Worm (Caenorhabditis elegans) whole organism, young adult: Measurements from ENCODE around the gene lgc-22.

Experiments
- B0019.2 ChIP-seq: fragments of 200-800 bp; sonication (Bioruptor generic); conservative IDR thresholded peaks from 2 replicates; pipeline ENCODE4 v1.3.6; 2022; ENCODE audit warnings: missing genetic modification reagents, missing genetic modification characterization, missing compliant biosample characterization
- B0261.1 ChIP-seq: sonication (generic microtip); optimal IDR thresholded peaks from 2 replicates; lab custom pipeline; 2016; ENCODE audit warnings: mild to moderate bottlenecking, missing genetic modification characterization, moderate library complexity, missing compliant biosample characterization
- B0336.3 ChIP-seq: fragments of 200-800 bp; sonication (Bioruptor generic); IDR thresholded peaks from 2 replicates; pipeline ENCODE4 v1.3.6; 2022; ENCODE audit warnings: missing genetic modification characterization, missing compliant biosample characterization
- C06A6.2 ChIP-seq: fragments of 200-800 bp; sonication (Bioruptor generic); conservative IDR thresholded peaks from 2 replicates; pipeline ENCODE4 v1.3.6; 2022; ENCODE audit warnings: missing genetic modification characterization, missing compliant biosample characterization
- F33H1.4 ChIP-seq: fragments of 200-800 bp; sonication (Bioruptor generic); IDR thresholded peaks from 2 replicates; pipeline ENCODE4 v1.3.6; 2022; ENCODE audit warnings: missing genetic modification reagents, missing genetic modification characterization, missing compliant biosample characterization
- F37B4.10 ChIP-seq: fragments of 200-800 bp; sonication (Bioruptor generic); IDR thresholded peaks from 2 replicates; pipeline ENCODE4 v1.3.6; 2022; ENCODE audit warnings: missing genetic modification characterization, missing compliant biosample characterization
- F49E8.2 ChIP-seq: sonication (generic microtip); optimal IDR thresholded peaks from 3 replicates; lab custom pipeline; 2017; ENCODE audit warnings: missing genetic modification characterization, mild to moderate bottlenecking, missing compliant biosample characterization, antibody characterized with exemption, moderate library complexity; ENCODE audit not compliant: insufficient read depth
- F52B5.7 ChIP-seq: sonication (generic microtip); optimal IDR thresholded peaks from 2 replicates; lab custom pipeline; 2016; ENCODE audit warnings: mild to moderate bottlenecking, missing genetic modification characterization, missing compliant biosample characterization
- F57A8.1 ChIP-seq: fragments of 200-800 bp; sonication (Bioruptor generic); optimal IDR thresholded peaks from 2 replicates; lab custom pipeline; 2018; ENCODE audit warnings: mild to moderate bottlenecking, missing genetic modification characterization, moderate library complexity, missing compliant biosample characterization
- K11D2.4 ChIP-seq: fragments of 200-800 bp; sonication (Bioruptor generic); IDR thresholded peaks from 2 replicates; pipeline ENCODE4 v1.3.6; 2022; ENCODE audit warnings: missing genetic modification reagents, missing genetic modification characterization, missing compliant biosample characterization
- K12H6.12 ChIP-seq: fragments of 200-800 bp; sonication (Bioruptor generic); optimal IDR thresholded peaks from 2 replicates; lab custom pipeline; 2018; ENCODE audit warnings: mild to moderate bottlenecking, missing genetic modification characterization, missing compliant biosample characterization
- Y56A3A.18 ChIP-seq: fragments of 200-800 bp; sonication (Bioruptor generic); IDR thresholded peaks from 2 replicates; pipeline ENCODE4 v1.3.6; 2022; ENCODE audit warnings: missing genetic modification reagents, missing genetic modification characterization, missing compliant biosample characterization
- Y67H2A.10 ChIP-seq: fragments of 200-800 bp; sonication (Bioruptor generic); conservative IDR thresholded peaks from 2 replicates; pipeline ENCODE4 v1.3.6; 2022; ENCODE audit warnings: missing genetic modification reagents, missing genetic modification characterization, missing compliant biosample characterization
- akir-1 ChIP-seq: fragments of 200-800 bp; sonication (Bioruptor generic); optimal IDR thresholded peaks from 2 replicates; lab custom pipeline; 2018; ENCODE audit warnings: mild to moderate bottlenecking, missing genetic modification characterization, moderate library complexity, missing compliant biosample characterization
- ama-1 ChIP-seq, 3 experiments: fragments of 150-350 bp in 1 of 3; sonication (generic microtip) in 2 of 3; optimal IDR thresholded peaks; 2 replicates each; lab custom pipeline; 2014 to 2018; ENCODE audit warnings: missing biosample characterization in 2 of 3, missing genetic modification characterization in 2 of 3, missing genetic modification reagents in 2 of 3
- aptf-3 ChIP-seq: fragments of 200-800 bp; sonication (Bioruptor generic); IDR thresholded peaks from 2 replicates; pipeline ENCODE4 v1.3.6; 2022; ENCODE audit warnings: missing genetic modification characterization, missing compliant biosample characterization
- attf-3 ChIP-seq: fragments of 200-800 bp; sonication (Bioruptor generic); conservative IDR thresholded peaks from 2 replicates; pipeline ENCODE4 v1.3.6; 2022; ENCODE audit warnings: missing genetic modification reagents, missing genetic modification characterization, missing compliant biosample characterization
- attf-6 ChIP-seq: fragments of 200-800 bp; sonication (Bioruptor generic); IDR thresholded peaks from 2 replicates; pipeline ENCODE4 v1.3.6; 2022; ENCODE audit warnings: missing genetic modification reagents, missing genetic modification characterization, missing compliant biosample characterization
- bed-2 ChIP-seq: fragments of 200-800 bp; sonication (Bioruptor generic); IDR thresholded peaks from 2 replicates; pipeline ENCODE4 v1.3.6; 2022; ENCODE audit warnings: missing genetic modification reagents, missing genetic modification characterization, missing compliant biosample characterization
- ccch-3 ChIP-seq: fragments of 200-800 bp; sonication (Bioruptor generic); optimal IDR thresholded peaks from 2 replicates; lab custom pipeline; 2018; ENCODE audit warnings: mild to moderate bottlenecking, missing genetic modification characterization, missing compliant biosample characterization
- cebp-1 ChIP-seq, 2 experiments: fragments of 200-800 bp in 1 of 2; sonication (Bioruptor generic) in 1 of 2; sonication (generic microtip) in 1 of 2; IDR thresholded peaks in 1 of 2; optimal IDR thresholded peaks in 1 of 2; 2 replicates each; pipeline versions ENCODE4 v1.3.6 to Lab custom; 2017 to 2022; ENCODE audit warnings: missing compliant biosample characterization in 2 of 2, missing genetic modification characterization in 2 of 2, mild to moderate bottlenecking in 1 of 2, missing genetic modification reagents in 1 of 2, moderate library complexity in 1 of 2
- ceh-58 ChIP-seq: fragments of 200-800 bp; sonication (Bioruptor generic); IDR thresholded peaks from 2 replicates; pipeline ENCODE4 v1.3.6; 2022; ENCODE audit warnings: missing genetic modification characterization, missing compliant biosample characterization
- ceh-79 ChIP-seq: sonication (generic microtip); optimal IDR thresholded peaks from 2 replicates; lab custom pipeline; 2017; ENCODE audit warnings: mild to moderate bottlenecking, missing genetic modification characterization, missing compliant biosample characterization
- dox-1 ChIP-seq: fragments of 200-800 bp; sonication (Bioruptor generic); IDR thresholded peaks from 2 replicates; pipeline ENCODE4 v1.3.6; 2022; ENCODE audit warnings: missing genetic modification reagents, missing genetic modification characterization, missing compliant biosample characterization
- dpff-1 ChIP-seq: sonication (generic microtip); optimal IDR thresholded peaks from 2 replicates; lab custom pipeline; 2017; ENCODE audit warnings: mild to moderate bottlenecking, missing genetic modification characterization, missing compliant biosample characterization
- dpl-1 ChIP-seq: fragments of 150-350 bp; optimal IDR thresholded peaks from 2 replicates; lab custom pipeline; 2014; ENCODE audit warnings: missing biosample characterization, missing genetic modification reagents, missing genetic modification characterization
- ets-4 ChIP-seq: fragments of 200-800 bp; sonication (Bioruptor generic); optimal IDR thresholded peaks from 2 replicates; lab custom pipeline; 2018; ENCODE audit warnings: mild to moderate bottlenecking, missing genetic modification characterization, missing compliant biosample characterization
- hmg-1.2 ChIP-seq: fragments of 200-800 bp; sonication (Bioruptor generic); IDR thresholded peaks from 2 replicates; pipeline ENCODE4 v1.3.6; 2022; ENCODE audit warnings: missing genetic modification reagents, missing genetic modification characterization, missing compliant biosample characterization
- hsf-1 ChIP-seq: fragments of 200-800 bp; sonication (Bioruptor generic); IDR thresholded peaks from 2 replicates; pipeline ENCODE4 v1.3.6; 2022; ENCODE audit warnings: missing genetic modification reagents, missing genetic modification characterization, missing compliant biosample characterization
- lin-35 ChIP-seq, 3 experiments: fragments of 150-350 bp in 2 of 3; sonication (generic microtip) in 1 of 3; optimal IDR thresholded peaks; 2 replicates each; lab custom pipeline; 2014 to 2018; ENCODE audit warnings: missing biosample characterization in 3 of 3, missing genetic modification characterization in 3 of 3, missing genetic modification reagents in 3 of 3
- lin-54 ChIP-seq: fragments of 200-800 bp; sonication (Bioruptor generic); optimal IDR thresholded peaks from 2 replicates; lab custom pipeline; 2018; ENCODE audit warnings: mild to moderate bottlenecking, missing genetic modification characterization, missing compliant biosample characterization
- lsl-1 ChIP-seq: fragments of 200-800 bp; sonication (Bioruptor generic); optimal IDR thresholded peaks from 2 replicates; lab custom pipeline; 2018; ENCODE audit warnings: mild to moderate bottlenecking, missing genetic modification characterization, moderate library complexity, missing compliant biosample characterization
- lsy-27 ChIP-seq: sonication (generic microtip); optimal IDR thresholded peaks from 2 replicates; lab custom pipeline; 2017; ENCODE audit warnings: missing genetic modification characterization, mild to moderate bottlenecking, missing compliant biosample characterization, antibody characterized with exemption, missing genotype, borderline replicate concordance; ENCODE audit not compliant: insufficient read depth
- madf-3 ChIP-seq: fragments of 200-800 bp; sonication (Bioruptor generic); IDR thresholded peaks from 2 replicates; pipeline ENCODE4 v1.3.6; 2022; ENCODE audit warnings: missing genetic modification reagents, missing genetic modification characterization, missing compliant biosample characterization
- madf-6 ChIP-seq: fragments of 200-800 bp; sonication (Bioruptor generic); IDR thresholded peaks from 2 replicates; pipeline ENCODE4 v1.3.6; 2022; ENCODE audit warnings: missing genetic modification reagents, missing genetic modification characterization, missing compliant biosample characterization
- madf-8 ChIP-seq: fragments of 200-800 bp; sonication (Bioruptor generic); conservative IDR thresholded peaks from 2 replicates; pipeline ENCODE4 v1.3.6; 2022; ENCODE audit warnings: missing genetic modification reagents, missing genetic modification characterization, missing compliant biosample characterization
- mcd-1 ChIP-seq: fragments of 200-800 bp; sonication (Bioruptor generic); IDR thresholded peaks from 2 replicates; pipeline ENCODE4 v1.3.6; 2022; ENCODE audit warnings: missing genetic modification reagents, missing genetic modification characterization, missing compliant biosample characterization
- nhr-179 ChIP-seq: sonication (generic microtip); optimal IDR thresholded peaks from 2 replicates; lab custom pipeline; 2016; ENCODE audit warnings: mild to moderate bottlenecking, missing genetic modification characterization, missing compliant biosample characterization
- repo-1 ChIP-seq: sonication (generic microtip); optimal IDR thresholded peaks from 2 replicates; lab custom pipeline; 2017; ENCODE audit warnings: mild to moderate bottlenecking, missing genetic modification characterization, missing compliant biosample characterization
- rpc-1 ChIP-seq, 2 experiments: fragments of 150-350 bp in 1 of 2; sonication (generic microtip) in 1 of 2; optimal IDR thresholded peaks; 2 replicates each; lab custom pipeline; 2014 to 2018; ENCODE audit warnings: missing biosample characterization in 1 of 2, missing genetic modification characterization in 1 of 2, missing genetic modification reagents in 1 of 2, missing genotype in 1 of 2
- sdz-38 ChIP-seq: sonication (generic microtip); optimal IDR thresholded peaks from 2 replicates; lab custom pipeline; 2016; ENCODE audit warnings: missing genotype, missing genetic modification characterization, missing compliant biosample characterization
- snpc-4 ChIP-seq, 5 experiments: fragments of 150-350 bp in 1 of 5; sonication (generic microtip) in 4 of 5; optimal IDR thresholded peaks; 2 replicates each; lab custom pipeline; 2014 to 2018; ENCODE audit warnings: missing genetic modification characterization in 5 of 5, missing biosample characterization in 3 of 5, antibody characterized with exemption in 2 of 5, mild to moderate bottlenecking in 2 of 5, missing compliant biosample characterization in 2 of 5, missing genotype in 2 of 5, moderate library complexity in 2 of 5, missing genetic modification reagents in 1 of 5
- somi-1 ChIP-seq: fragments of 200-800 bp; sonication (Bioruptor generic); optimal IDR thresholded peaks from 2 replicates; lab custom pipeline; 2018; ENCODE audit warnings: mild to moderate bottlenecking, missing genetic modification characterization, missing compliant biosample characterization
- tbx-9 ChIP-seq: sonication (generic microtip); optimal IDR thresholded peaks from 2 replicates; lab custom pipeline; 2016; ENCODE audit warnings: borderline replicate concordance, missing genetic modification characterization, inconsistent platforms, missing compliant biosample characterization
- ztf-28 ChIP-seq: fragments of 200-800 bp; sonication (Bioruptor generic); IDR thresholded peaks from 2 replicates; pipeline ENCODE4 v1.3.6; 2022; ENCODE audit warnings: missing genetic modification reagents, missing genetic modification characterization, missing compliant biosample characterization
- ztf-3 ChIP-seq: fragments of 200-800 bp; sonication (Bioruptor generic); optimal IDR thresholded peaks from 2 replicates; lab custom pipeline; 2018; ENCODE audit warnings: mild to moderate bottlenecking, missing genetic modification characterization, missing compliant biosample characterization

Gene lgc-22

DNA sequence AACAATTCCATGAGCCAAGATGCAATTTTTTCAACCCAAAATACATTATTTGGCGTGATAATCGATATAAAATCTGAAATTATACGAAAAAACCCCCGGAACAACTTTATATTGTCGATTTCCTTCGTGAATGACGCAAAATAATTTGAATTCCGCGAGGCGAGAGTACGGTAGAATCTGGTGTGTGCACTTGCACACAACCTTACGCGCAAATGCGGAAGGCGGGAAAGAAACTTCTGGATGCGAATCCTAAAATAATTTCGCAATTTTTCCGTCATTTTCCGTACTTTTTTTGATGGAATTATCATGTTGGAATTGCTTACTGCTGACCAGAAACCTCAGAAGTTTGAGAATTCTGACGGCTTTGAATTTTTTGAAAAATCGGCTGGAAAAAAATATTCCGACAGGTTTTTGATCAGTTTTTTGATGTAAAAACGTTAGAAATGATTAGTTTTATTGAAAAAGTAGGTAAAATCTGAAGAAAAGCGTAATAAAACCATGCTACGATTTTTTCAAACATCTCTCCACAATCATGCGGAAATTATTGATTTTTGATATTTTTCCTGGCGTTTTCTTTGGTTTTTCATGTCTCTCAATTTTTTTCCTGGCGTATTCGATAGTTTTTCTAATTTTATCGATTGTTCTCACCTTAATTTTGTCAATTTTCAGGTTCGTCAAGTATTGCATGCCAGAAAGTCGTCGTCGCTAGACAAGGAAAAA, 6.3 kb downstream of the lgc-22 start, which contains the start of gene set-9:
Gene set-9, plus strand, starts transcription at position 670 of the 720 bp plus-strand sequence.
- no peak for TF ChIP-seq cebp-1 (GFP tag; IDR thresholded peaks at IDR 0.05; lab: Robert Waterston, UW)
- peak; percentile 6 for TF ChIP-seq cebp-1 (tag; optimal IDR thresholded peaks at IDR 0.05; lab: Kevin White, UChicago)
- TF ChIP-seq C06A6.2 (GFP tag; lab: Robert Waterston, UW), result no peak
- no peak for TF ChIP-seq ztf-28
- TF ChIP-seq lin-35 (GFP tag; optimal IDR thresholded peaks at IDR 0.05; lab: Kevin White, UChicago), result no peak
- peak; percentile 57 for TF ChIP-seq madf-6 (GFP tag; lab: Robert Waterston, UW)
- 0 out of 2 replicates have a peak, but pooled peaks have one; percentile 24 for TF ChIP-seq F33H1.4
- no peak for TF ChIP-seq ceh-58
- TF ChIP-seq nhr-179 (tag; lab: Kevin White, UChicago), result no peak
- TF ChIP-seq rpc-1 (optimal IDR thresholded peaks at IDR 0.05; lab: Kevin White, UChicago), result no peak
- TF ChIP-seq rpc-1 (tag; optimal IDR thresholded peaks at IDR 0.05; lab: Kevin White, UChicago), result no peak
- TF ChIP-seq snpc-4 (GFP tag; optimal IDR thresholded peaks at IDR 0.05; lab: Kevin White, UChicago), result no peak
- no peak for TF ChIP-seq snpc-4 (tag; optimal IDR thresholded peaks at IDR 0.05; lab: Kevin White, UChicago)
- TF ChIP-seq ztf-3 (GFP tag; lab: Kevin White, UChicago), result no peak
- no peak for TF ChIP-seq B0019.2
- TF ChIP-seq repo-1 (tag; lab: Kevin White, UChicago), result no peak
- TF ChIP-seq lsl-1 (GFP tag; lab: Kevin White, UChicago), result peak; percentile 85
- TF ChIP-seq F37B4.10, result no peak
- TF ChIP-seq hsf-1 (GFP tag; lab: Robert Waterston, UW), result peak; percentile 92
- no peak for TF ChIP-seq ets-4 (GFP tag; lab: Kevin White, UChicago)
- TF ChIP-seq Y67H2A.10, result no peak
- TF ChIP-seq lsy-27 (tag; lab: Kevin White, UChicago), result no peak
- no peak for TF ChIP-seq sdz-38 (tag; lab: Kevin White, UChicago)
- peak; percentile 60 for TF ChIP-seq F49E8.2 (tag; lab: Kevin White, UChicago)
- no peak for TF ChIP-seq K11D2.4
- TF ChIP-seq ceh-79, result no peak
- no peak for TF ChIP-seq tbx-9 (tag; lab: Kevin White, UChicago)
- no peak for TF ChIP-seq dox-1 (GFP tag; lab: Robert Waterston, UW)
- TF ChIP-seq aptf-3 (GFP tag; lab: Robert Waterston, UW), result no peak
- no peak for TF ChIP-seq Y56A3A.18 (GFP tag; lab: Robert Waterston, UW)
- TF ChIP-seq dpl-1 (GFP tag; lab: Kevin White, UChicago), result peak; percentile 8
- TF ChIP-seq akir-1, result no peak
- TF ChIP-seq ccch-3 (GFP tag; lab: Kevin White, UChicago), result no peak
- no peak for TF ChIP-seq B0336.3
- TF ChIP-seq lin-54 (GFP tag; lab: Kevin White, UChicago), result peak; percentile 15
- TF ChIP-seq mcd-1 (GFP tag; lab: Robert Waterston, UW), result no peak
- no peak for TF ChIP-seq K12H6.12 (tag; lab: Kevin White, UChicago)
- TF ChIP-seq dpff-1 (tag; lab: Kevin White, UChicago), result no peak
- peak; percentile 39; the same call in 1 of the 2 replicates for TF ChIP-seq madf-8 (GFP tag; lab: Robert Waterston, UW)
- no peak for TF ChIP-seq attf-3 (GFP tag; lab: Robert Waterston, UW)
- no peak for TF ChIP-seq somi-1
- no peak for TF ChIP-seq ama-1 (optimal IDR thresholded peaks at IDR 0.05; lab: Kevin White, UChicago)
- TF ChIP-seq ama-1 (GFP tag; optimal IDR thresholded peaks at IDR 0.05; lab: Kevin White, UChicago), result no peak
- TF ChIP-seq attf-6, result no peak
- no peak for TF ChIP-seq F52B5.7 (tag; lab: Kevin White, UChicago)
- no peak for TF ChIP-seq hmg-1.2 (GFP tag; lab: Robert Waterston, UW)
- TF ChIP-seq F57A8.1 (GFP tag; lab: Kevin White, UChicago), result no peak
- no peak for TF ChIP-seq madf-3
- TF ChIP-seq B0261.1 (tag; lab: Kevin White, UChicago), result no peak
- TF ChIP-seq bed-2 (GFP tag; lab: Robert Waterston, UW), result no peak
